Worm (Caenorhabditis elegans): ENCODE data around the gene ZK1098.9.

Gene ZK1098.9

ce11 chrIII:9542816-9543215, 1.4 kb upstream of the ZK1098.9 start, which contains the start of gene eif-2Balpha (continued):
- TF ChIP-seq nhr-76 (tag; optimal IDR thresholded peaks at IDR 0.05) (no peak), tbx-2 (tag; optimal IDR thresholded peaks at IDR 0.05) (peak; percentile 21), grh-1 (GFP tag; IDR thresholded peaks at IDR 0.05) (no peak), skn-1 (tag; optimal IDR thresholded peaks at IDR 0.05) (peak; percentile 14), nhr-71 (tag; optimal IDR thresholded peaks at IDR 0.05) (no peak), ceh-8 (GFP tag; optimal IDR thresholded peaks at IDR 0.05) (no peak), nhr-28 (tag; optimal IDR thresholded peaks at IDR 0.05) (no peak), pqm-1 (tag; optimal IDR thresholded peaks at IDR 0.05) (no peak), ceh-82 (tag; optimal IDR thresholded peaks at IDR 0.05) (peak in 1 of 3 experiments; percentile 30), dpl-1 (GFP tag; optimal IDR thresholded peaks at IDR 0.05) (peak; percentile 70 to 80 (median 71)), ces-1 (GFP tag; optimal IDR thresholded peaks at IDR 0.05) (no peak), lin-35 (GFP tag; optimal IDR thresholded peaks at IDR 0.05) (peak; percentile 44 to 90), hpl-2 (GFP tag; optimal IDR thresholded peaks at IDR 0.05) (no peak), vab-15 (tag; optimal IDR thresholded peaks at IDR 0.05) (no peak), lin-13 (GFP tag; optimal IDR thresholded peaks at IDR 0.05) (no peak), efl-1 (optimal IDR thresholded peaks at IDR 0.05) (peak; percentile 29 to 70), efl-1 (GFP tag; optimal IDR thresholded peaks at IDR 0.05 in 1 of 2) (peak; percentile 79 to 96), F16B12.6 (tag; optimal IDR thresholded peaks at IDR 0.05) (peak; percentile 34), isw-1 (GFP tag; IDR thresholded peaks at IDR 0.05) (no peak), nhr-11 (tag; optimal IDR thresholded peaks at IDR 0.05) (no peak), fos-1 (tag; optimal IDR thresholded peaks at IDR 0.05) (no peak), nhr-47 (tag; optimal IDR thresholded peaks at IDR 0.05) (no peak), ets-5 (GFP tag; IDR thresholded peaks at IDR 0.05) (no peak), lin-15B (tag; optimal IDR thresholded peaks at IDR 0.05) (peak; percentile 17), blmp-1 (tag; optimal IDR thresholded peaks at IDR 0.05) (peak; percentile 32), mdl-1 (tag; optimal IDR thresholded peaks at IDR 0.05) (no peak), lir-3 (tag; optimal IDR thresholded peaks at IDR 0.05; ENCODE audit: poor library complexity) (no peak), unc-98 (GFP tag; IDR thresholded peaks at IDR 0.05) (no peak), nhr-84 (tag; optimal IDR thresholded peaks at IDR 0.05) (no peak), swsn-7 (tag; optimal IDR thresholded peaks at IDR 0.05) (no peak), ceh-88 (GFP tag; IDR thresholded peaks at IDR 0.05) (no peak), nhr-20 (tag; optimal IDR thresholded peaks at IDR 0.05) (peak; percentile 4), rnt-1 (tag; optimal IDR thresholded peaks at IDR 0.05) (no peak), unc-62 (GFP tag; optimal IDR thresholded peaks at IDR 0.05) (no peak)

DNA sequence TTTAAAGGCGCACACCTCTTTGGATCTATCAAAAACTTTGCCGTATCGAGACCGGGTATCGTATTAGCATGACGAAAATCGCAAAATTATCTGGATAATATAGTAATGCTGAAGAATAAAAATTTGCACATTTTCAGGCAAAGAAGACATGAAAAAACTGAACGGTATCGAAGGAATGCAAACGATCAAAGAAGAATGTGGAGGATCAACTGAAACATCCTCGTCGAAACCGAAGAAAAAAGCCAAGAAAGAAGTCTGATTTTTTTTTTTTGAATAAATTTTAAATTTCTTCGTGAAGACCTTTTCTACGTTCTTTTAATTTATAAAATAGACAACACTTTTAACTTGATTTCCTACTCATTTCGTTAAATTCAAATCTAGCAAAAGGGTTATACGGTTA, 595 bp downstream of the ZK1098.9 start, which contains the start of gene ZK1098.12:
Gene ZK1098.12 (plus strand): TSS at position 301 of the 400 bp plus-strand sequence.
- TF ChIP-seq nhr-12 (tag; optimal IDR thresholded peaks at IDR 0.05) (no peak), efl-1 (optimal IDR thresholded peaks at IDR 0.05) (no peak), efl-1 (GFP tag; optimal IDR thresholded peaks at IDR 0.05 in 1 of 2) (peak in 1 of 2 experiments; percentile 76), lin-15B (tag; optimal IDR thresholded peaks at IDR 0.05) (no peak), isw-1 (GFP tag; IDR thresholded peaks at IDR 0.05) (no peak)

DNA sequence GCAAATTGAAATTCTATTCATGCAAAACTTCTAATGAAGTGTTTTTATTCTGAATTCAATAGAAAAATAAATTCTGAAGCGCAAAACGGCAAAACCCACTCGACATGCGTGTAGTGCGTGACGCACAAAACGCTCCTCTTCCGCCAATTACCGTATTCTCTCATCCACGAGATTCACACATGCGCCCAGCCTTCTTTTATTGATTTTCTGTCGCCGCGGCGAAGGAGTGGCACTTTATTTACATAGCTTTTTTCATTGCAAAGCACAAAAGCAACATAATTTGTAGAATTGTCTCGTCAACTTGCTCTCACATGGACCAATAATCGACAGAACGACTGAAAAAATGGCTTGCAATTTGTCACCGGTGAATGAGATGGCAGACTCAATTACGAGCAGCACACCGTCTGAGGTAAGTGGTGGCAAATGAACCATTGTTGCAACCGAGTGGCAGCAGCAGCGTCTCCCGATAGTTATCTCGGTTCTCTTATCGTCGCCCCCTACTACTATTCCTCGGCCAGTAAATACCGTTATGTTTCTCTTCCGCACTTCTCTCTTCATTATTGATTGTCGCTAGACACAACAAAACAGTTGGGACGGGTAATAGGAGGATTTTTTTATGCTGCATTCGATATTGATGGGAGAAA, 1.9 kb downstream of the ZK1098.9 start, which contains the start of gene unc-16:
Gene unc-16 (plus strand): TSS at position 243 of the 644 bp plus-strand sequence.
- peak; percentile 86 for TF ChIP-seq lin-35 (GFP tag; optimal IDR thresholded peaks at IDR 0.05)
- peak; percentile 87 for TF ChIP-seq nhr-19 (GFP tag; conservative IDR thresholded peaks at IDR 0.05)
- peak; percentile 88 for TF ChIP-seq unc-130 (tag; optimal IDR thresholded peaks at IDR 0.05)
- peak; percentile 43 for TF ChIP-seq ceh-90 (tag; optimal IDR thresholded peaks at IDR 0.05)
- TF ChIP-seq pax-3 (tag; optimal IDR thresholded peaks at IDR 0.05), result peak; percentile 69
- TF ChIP-seq fkh-4 (tag; optimal IDR thresholded peaks at IDR 0.05; ENCODE audit: borderline replicate concordance), result peak; percentile 63
- TF ChIP-seq efl-3 (GFP tag; optimal IDR thresholded peaks at IDR 0.05), result peak; percentile 8
- peak; percentile 85 to 88 for TF ChIP-seq efl-1 (optimal IDR thresholded peaks at IDR 0.05)
- peak; percentile 82 to 98 for TF ChIP-seq efl-1 (GFP tag; optimal IDR thresholded peaks at IDR 0.05 in 1 of 2)
- TF ChIP-seq nhr-76 (tag; optimal IDR thresholded peaks at IDR 0.05), result no peak
- peak; percentile 72 for TF ChIP-seq aly-2 (tag; optimal IDR thresholded peaks at IDR 0.05)
- no peak for TF ChIP-seq hlh-17 (GFP tag; optimal IDR thresholded peaks at IDR 0.05; ENCODE audit: borderline replicate concordance)
- TF ChIP-seq aha-1 (tag; optimal IDR thresholded peaks at IDR 0.05), result peak; percentile 67
- peak; percentile 77 for TF ChIP-seq fos-1 (tag; optimal IDR thresholded peaks at IDR 0.05)
- peak; percentile 87 for TF ChIP-seq skn-1 (tag; optimal IDR thresholded peaks at IDR 0.05)
- TF ChIP-seq irx-1 (tag; optimal IDR thresholded peaks at IDR 0.05), result peak; percentile 89
- no peak for TF ChIP-seq C34B4.2 (tag; optimal IDR thresholded peaks at IDR 0.05)
- TF ChIP-seq tbx-2 (tag; optimal IDR thresholded peaks at IDR 0.05), result peak; percentile 93
- TF ChIP-seq nhr-77 (tag; optimal IDR thresholded peaks at IDR 0.05), result peak; percentile 78
- TF ChIP-seq nhr-90 (tag; optimal IDR thresholded peaks at IDR 0.05; ENCODE audit: poor library complexity), result peak; percentile 67
- peak; percentile 67 for TF ChIP-seq sox-4 (tag; optimal IDR thresholded peaks at IDR 0.05)
- peak; percentile 69 for TF ChIP-seq F16B12.6 (tag; optimal IDR thresholded peaks at IDR 0.05)
